Fruit fly (Drosophila melanogaster) whole organism, embryonic: Measurements from ENCODE around the gene CG7182.

ENCODE experiments used
- Atf3 ChIP-seq: fragments of 200-800 bp; sonication (Bioruptor generic); optimal IDR thresholded peaks from 3 replicates; lab custom pipeline; 2016; ENCODE audit warnings: missing biosample characterization, missing genetic modification characterization
- Bgb ChIP-seq: fragments of 200-800 bp; sonication (Bioruptor generic); IDR thresholded peaks from 2 replicates; pipeline ENCODE4 v1.3.6; 2022; ENCODE audit warnings: missing biosample characterization, missing genetic modification characterization; ENCODE audit not compliant: partially characterized antibody
- CG11093 ChIP-seq: fragments of 200-800 bp; sonication (Bioruptor generic); IDR thresholded peaks from 3 replicates; pipeline ENCODE4 v1.3.6; 2022; ENCODE audit warnings: missing biosample characterization, missing genetic modification characterization
- CG11695 ChIP-seq: fragments of 200-800 bp; sonication (Bioruptor generic); IDR thresholded peaks from 3 replicates; pipeline ENCODE4 v1.3.6; 2022; ENCODE audit warnings: missing biosample characterization, missing genetic modification characterization
- CG12071 ChIP-seq: fragments of 200-800 bp; sonication (Bioruptor generic); optimal IDR thresholded peaks from 3 replicates; lab custom pipeline; 2018; ENCODE audit warnings: missing biosample characterization, mild to moderate bottlenecking, missing genetic modification characterization
- CG12299 ChIP-seq: fragments of 200-800 bp; sonication (Bioruptor generic); optimal IDR thresholded peaks from 2 replicates; lab custom pipeline; 2018; ENCODE audit warnings: missing biosample characterization, mild to moderate bottlenecking, missing genetic modification characterization
- CG13296 ChIP-seq: fragments of 200-800 bp; sonication (Bioruptor generic); optimal IDR thresholded peaks from 3 replicates; lab custom pipeline; 2018; ENCODE audit warnings: missing biosample characterization, mild to moderate bottlenecking, missing genetic modification characterization
- CG14710 ChIP-seq: fragments of 200-800 bp; sonication (Bioruptor generic); optimal IDR thresholded peaks from 3 replicates; lab custom pipeline; 2019; ENCODE audit warnings: missing biosample characterization, mild to moderate bottlenecking, missing genetic modification characterization, moderate library complexity
- CG14860 ChIP-seq: fragments of 200-800 bp; sonication (Bioruptor generic); IDR thresholded peaks from 3 replicates; pipeline ENCODE4 v1.3.6; 2022; ENCODE audit warnings: missing biosample characterization, missing genetic modification characterization; ENCODE audit not compliant: partially characterized antibody
- CG14965 ChIP-seq: fragments of 200-800 bp; sonication (Bioruptor generic); optimal IDR thresholded peaks from 2 replicates; lab custom pipeline; 2016; ENCODE audit warnings: missing biosample characterization, missing genetic modification characterization, borderline replicate concordance
- CG1602 ChIP-seq: fragments of 200-800 bp; sonication (Bioruptor generic); optimal IDR thresholded peaks from 3 replicates; lab custom pipeline; 2016; ENCODE audit warnings: missing biosample characterization, missing genetic modification characterization
- CG16813 ChIP-seq: fragments of 200-800 bp; sonication (Bioruptor generic); IDR thresholded peaks from 3 replicates; pipeline ENCODE4 v1.3.6; 2022; ENCODE audit warnings: missing biosample characterization, missing genetic modification characterization; ENCODE audit not compliant: partially characterized antibody
- CG17568 ChIP-seq: fragments of 200-800 bp; sonication (Bioruptor generic); optimal IDR thresholded peaks from 2 replicates; lab custom pipeline; 2018; ENCODE audit warnings: missing biosample characterization, mild to moderate bottlenecking, missing genetic modification characterization, moderate library complexity
- CG30020 ChIP-seq: fragments of 200-800 bp; optimal IDR thresholded peaks from 2 replicates; lab custom pipeline; 2019; ENCODE audit warnings: missing biosample characterization, mild to moderate bottlenecking, missing genetic modification characterization, moderate library complexity
- CG33213 ChIP-seq: fragments of 200-800 bp; sonication (Bioruptor generic); optimal IDR thresholded peaks from 3 replicates; lab custom pipeline; 2016; ENCODE audit warnings: missing biosample characterization, missing genetic modification characterization
- CG3847 ChIP-seq: fragments of 200-800 bp; sonication (Bioruptor generic); IDR thresholded peaks from 2 replicates; pipeline ENCODE4 v1.3.6; 2022; ENCODE audit warnings: missing biosample characterization, missing genetic modification characterization
- CG4404 ChIP-seq: fragments of 200-800 bp; sonication (Bioruptor generic); IDR thresholded peaks from 2 replicates; pipeline ENCODE4 v1.3.6; 2022; ENCODE audit warnings: missing biosample characterization, missing genetic modification characterization
- CG4854 ChIP-seq: fragments of 200-800 bp; sonication (Bioruptor generic); optimal IDR thresholded peaks from 2 replicates; lab custom pipeline; 2016; ENCODE audit warnings: missing biosample characterization, missing genetic modification characterization, inconsistent platforms
- CG6175 ChIP-seq: fragments of 200-800 bp; sonication (Bioruptor generic); IDR thresholded peaks from 3 replicates; pipeline ENCODE4 v1.3.6; 2022; ENCODE audit warnings: missing biosample characterization, missing genetic modification characterization
- CG6813 ChIP-seq: fragments of 200-800 bp; sonication (Bioruptor generic); optimal IDR thresholded peaks from 2 replicates; lab custom pipeline; 2017; ENCODE audit warnings: missing biosample characterization, missing genetic modification characterization, mild to moderate bottlenecking, moderate library complexity, missing genetic modification reagents
- CG8089 ChIP-seq: fragments of 200-800 bp; sonication (Bioruptor generic); optimal IDR thresholded peaks from 3 replicates; lab custom pipeline; 2016; ENCODE audit warnings: missing biosample characterization, missing genetic modification characterization
- CkIIα-i1 ChIP-seq: fragments of 200-800 bp; sonication (Bioruptor generic); IDR thresholded peaks from 2 replicates; pipeline ENCODE4 v1.3.6; 2022; ENCODE audit warnings: missing biosample characterization, missing genetic modification characterization
- Dip2 ChIP-seq: fragments of 200-800 bp; sonication (Bioruptor generic); IDR thresholded peaks from 2 replicates; pipeline ENCODE4 v1.3.6; 2022; ENCODE audit warnings: missing biosample characterization, missing genetic modification characterization
- Dp ChIP-seq: fragments of 200-800 bp; sonication (Bioruptor generic); optimal IDR thresholded peaks from 2 replicates; lab custom pipeline; 2018; ENCODE audit warnings: missing biosample characterization, mild to moderate bottlenecking, missing genetic modification characterization, moderate library complexity
- E2f1 ChIP-seq: fragments of 200-800 bp; sonication (Bioruptor generic); IDR thresholded peaks from 2 replicates; pipeline ENCODE4 v1.3.6; 2022; ENCODE audit warnings: missing biosample characterization, missing genetic modification characterization
- E2f2 ChIP-seq: fragments of 200-800 bp; sonication (Bioruptor generic); IDR thresholded peaks from 2 replicates; pipeline ENCODE4 v1.3.6; 2022; ENCODE audit warnings: missing biosample characterization, missing genetic modification characterization
- Ets97D ChIP-seq: fragments of 200-800 bp; sonication (Bioruptor generic); optimal IDR thresholded peaks from 3 replicates; lab custom pipeline; 2016; ENCODE audit warnings: missing biosample characterization, missing genetic modification characterization
- Fer3 ChIP-seq: fragments of 200-800 bp; sonication (Bioruptor generic); optimal IDR thresholded peaks from 2 replicates; lab custom pipeline; 2018; ENCODE audit warnings: missing biosample characterization, mild to moderate bottlenecking, missing genetic modification characterization, moderate library complexity
- MESR4 ChIP-seq: fragments of 200-800 bp; sonication (Bioruptor generic); optimal IDR thresholded peaks from 2 replicates; lab custom pipeline; 2018; ENCODE audit warnings: missing biosample characterization, mild to moderate bottlenecking, missing genetic modification characterization, moderate library complexity
- Med ChIP-seq: fragments of 200-800 bp; sonication (Bioruptor generic); peaks from one replicate; lab custom pipeline; 2016; ENCODE audit warnings: missing biosample characterization, missing genetic modification characterization, mild to moderate bottlenecking, inconsistent platforms, moderate library complexity
- Rfx ChIP-seq: fragments of 200-800 bp; sonication (Bioruptor generic); IDR thresholded peaks from 2 replicates; pipeline ENCODE4 v1.3.6; 2022; ENCODE audit warnings: missing biosample characterization, missing genetic modification characterization
- ase ChIP-seq: fragments of 200-800 bp; sonication (Bioruptor generic); IDR thresholded peaks from 3 replicates; pipeline ENCODE4 v1.3.6; 2022; ENCODE audit warnings: missing biosample characterization, missing genetic modification characterization
- cato ChIP-seq: fragments of 200-800 bp; sonication (Bioruptor generic); optimal IDR thresholded peaks from 2 replicates; lab custom pipeline; 2016; ENCODE audit warnings: missing biosample characterization, missing genetic modification characterization, borderline replicate concordance
- cg ChIP-seq: fragments of 200-800 bp; sonication (Bioruptor generic); optimal IDR thresholded peaks from 3 replicates; lab custom pipeline; 2019; ENCODE audit warnings: missing biosample characterization, mild to moderate bottlenecking, missing genetic modification characterization, moderate library complexity
- dysf ChIP-seq: fragments of 200-800 bp; sonication (Bioruptor generic); IDR thresholded peaks from 3 replicates; pipeline ENCODE4 v1.3.6; 2022; ENCODE audit warnings: missing biosample characterization, missing genetic modification characterization
- emc ChIP-seq: fragments of 200-800 bp; sonication (Bioruptor generic); optimal IDR thresholded peaks from 2 replicates; lab custom pipeline; 2016; ENCODE audit warnings: missing biosample characterization, missing genetic modification characterization
- eve ChIP-seq, 2 experiments: fragments of >200 bp; optimal IDR thresholded peaks; 2 replicates each; lab custom pipeline; 2017; ENCODE audit warnings: missing biosample characterization in 2 of 2, missing genetic modification characterization in 2 of 2
- eyg ChIP-seq: fragments of 200-800 bp; sonication (Bioruptor generic); optimal IDR thresholded peaks from 3 replicates; lab custom pipeline; 2016; ENCODE audit warnings: missing biosample characterization, missing genetic modification characterization
- hth ChIP-seq: fragments of >200 bp; optimal IDR thresholded peaks from 2 replicates; lab custom pipeline; 2017; ENCODE audit warnings: inconsistent platforms
- inv ChIP-seq: fragments of 200-800 bp; sonication (Bioruptor generic); IDR thresholded peaks from 2 replicates; pipeline ENCODE4 v1.3.6; 2022; ENCODE audit warnings: missing biosample characterization, missing genetic modification characterization; ENCODE audit not compliant: partially characterized antibody
- pan ChIP-seq, 4 experiments: fragments of >200 bp in 3 of 4; fragments of 200-800 bp in 1 of 4; sonication (Bioruptor generic) in 1 of 4; optimal IDR thresholded peaks in 3 of 4; IDR thresholded peaks in 1 of 4; 2 replicates each; pipeline versions ENCODE4 v1.3.6 to Lab custom; 2017 to 2022; ENCODE audit warnings: missing biosample characterization in 2 of 4, missing genetic modification characterization in 2 of 4, mixed read lengths in 1 of 4
- schlank ChIP-seq: fragments of 200-800 bp; sonication (Bioruptor generic); optimal IDR thresholded peaks from 2 replicates; lab custom pipeline; 2018; ENCODE audit warnings: missing biosample characterization, mild to moderate bottlenecking, missing genetic modification characterization
- sens ChIP-seq: fragments of 200-800 bp; sonication (Bioruptor generic); peaks from one replicate; lab custom pipeline; 2016; ENCODE audit warnings: missing biosample characterization, missing genetic modification characterization
- slp2 ChIP-seq: fragments of 200-800 bp; sonication (Bioruptor generic); optimal IDR thresholded peaks from 2 replicates; lab custom pipeline; 2016; ENCODE audit warnings: missing biosample characterization, missing genetic modification characterization
- tgo ChIP-seq: fragments of 200-800 bp; sonication (Bioruptor generic); IDR thresholded peaks from 3 replicates; pipeline ENCODE4 v1.3.6; 2022; ENCODE audit warnings: missing biosample characterization, missing genetic modification characterization
- toy ChIP-seq: fragments of 200-800 bp; sonication (Bioruptor generic); IDR thresholded peaks from 2 replicates; pipeline ENCODE4 v1.3.6; 2022; ENCODE audit warnings: missing biosample characterization, missing genetic modification characterization
- unc-4 ChIP-seq: fragments of 200-800 bp; sonication (Bioruptor generic); IDR thresholded peaks from 2 replicates; pipeline ENCODE4 v1.3.6; 2022; ENCODE audit warnings: missing biosample characterization, missing genetic modification characterization; ENCODE audit not compliant: partially characterized antibody
- wdn ChIP-seq: fragments of 200-800 bp; sonication (Bioruptor generic); IDR thresholded peaks from 2 replicates; pipeline ENCODE4 v1.3.6; 2022; ENCODE audit warnings: missing biosample characterization, missing genetic modification characterization

CG7182 gene

dm6 chr3L:8340264-8341095 is 5.7 kb downstream of the CG7182 start, which contains the start of the genes Prim1 and CG7083 (continued):
- TF ChIP-seq CG4854 (GFP tag; lab: Kevin White, UChicago): peak; percentile 48
- TF ChIP-seq CG33213 (GFP tag; lab: Kevin White, UChicago): peak; percentile 32
- TF ChIP-seq CG1602 (GFP tag; lab: Kevin White, UChicago): peak; percentile 7
- peak; percentile 85 for TF ChIP-seq E2f1 (GFP tag; lab: Robert Waterston, UW)
- TF ChIP-seq emc (GFP tag; lab: Kevin White, UChicago): peak; percentile 6
- peak; percentile 33 for TF ChIP-seq Ets97D (GFP tag; lab: Kevin White, UChicago)
- TF ChIP-seq dysf (GFP tag; lab: Robert Waterston, UW): no peak
- TF ChIP-seq Dip2: no peak
- TF ChIP-seq E2f2: peak; percentile 82
- peak; percentile 49 for TF ChIP-seq eyg (GFP tag; lab: Kevin White, UChicago)

dm6 chr3L:8338921-8339320 is 7.3 kb downstream of the CG7182 start, which contains the start of gene Pex2:
Gene Pex2 (plus strand): TSS chr3L:8339051.
- TF ChIP-seq CG14965 (GFP tag; lab: Kevin White, UChicago): no peak
- no peak for TF ChIP-seq CG12071 (GFP tag; lab: Kevin White, UChicago)
- 0 out of 3 replicates have a peak, but pooled peaks have one; percentile 31 for TF ChIP-seq CG16813 (GFP tag; lab: Robert Waterston, UW)
- TF ChIP-seq CG30020 (tag; lab: Kevin White, UChicago): no peak
- no peak for TF ChIP-seq wdn (GFP tag; lab: Robert Waterston, UW)
- TF ChIP-seq CG17568 (GFP tag; lab: Kevin White, UChicago): no peak
- TF ChIP-seq cg: no peak
- peak; percentile 84 for TF ChIP-seq Med (GFP tag; lab: Kevin White, UChicago)
- peak; percentile 28; the same call in 1 of the 2 replicates for TF ChIP-seq Bgb (GFP tag; lab: Robert Waterston, UW)
- no peak for TF ChIP-seq CG4404 (GFP tag; lab: Robert Waterston, UW)
- TF ChIP-seq CG13296 (GFP tag; lab: Kevin White, UChicago): peak; percentile 42
- no peak for TF ChIP-seq Fer3
- no peak for TF ChIP-seq CG14860 (GFP tag; lab: Robert Waterston, UW)
- no peak for TF ChIP-seq toy (GFP tag; lab: Robert Waterston, UW)
- TF ChIP-seq CG3847 (GFP tag; lab: Robert Waterston, UW): no peak
- TF ChIP-seq cato (GFP tag; lab: Kevin White, UChicago): no peak
- 0 out of 2 replicates have a peak, but pooled peaks have one; percentile 25 for TF ChIP-seq unc-4 (GFP tag; lab: Robert Waterston, UW)
- TF ChIP-seq Dp (GFP tag; lab: Kevin White, UChicago): peak; percentile 98
- TF ChIP-seq hth: no peak
- TF ChIP-seq CG11695 (GFP tag; lab: Robert Waterston, UW): no peak
- TF ChIP-seq CG8089: no peak
- no peak for TF ChIP-seq ase (GFP tag; lab: Robert Waterston, UW)
- no peak for TF ChIP-seq pan (optimal IDR thresholded peaks at IDR 0.05; lab: Kevin White, UChicago)
- TF ChIP-seq pan (GFP tag; optimal IDR thresholded peaks at IDR 0.05 in 1 of 2, IDR thresholded peaks at IDR 0.05 in 1 of 2): no peak
- no peak for TF ChIP-seq slp2 (GFP tag; lab: Kevin White, UChicago)
- no peak for TF ChIP-seq schlank
- TF ChIP-seq inv (GFP tag; lab: Robert Waterston, UW): no peak
- no peak for TF ChIP-seq Atf3 (GFP tag; lab: Kevin White, UChicago)
- no peak for TF ChIP-seq CkIIα-i1 (GFP tag; lab: Robert Waterston, UW)
- TF ChIP-seq Rfx: peak; percentile 23; the same call in 1 of the 2 replicates
- TF ChIP-seq sens (GFP tag; lab: Kevin White, UChicago): peak; percentile 78
- no peak for TF ChIP-seq eve (GFP tag; optimal IDR thresholded peaks at IDR 0.05; lab: Kevin White, UChicago)
- TF ChIP-seq MESR4 (GFP tag; lab: Kevin White, UChicago): peak; percentile 28
- peak; percentile 66 for TF ChIP-seq CG14710 (tag; lab: Kevin White, UChicago)
- no peak for TF ChIP-seq tgo (GFP tag; lab: Robert Waterston, UW)
- no peak for TF ChIP-seq CG6175 (GFP tag; lab: Robert Waterston, UW)
- no peak for TF ChIP-seq CG6813 (GFP tag; lab: Kevin White, UChicago)
- no peak for TF ChIP-seq CG11093 (GFP tag; lab: Robert Waterston, UW)
- peak; percentile 7 for TF ChIP-seq CG12299 (tag; lab: Kevin White, UChicago)
